4 fruit fly cellular contexts compared by ENCODE assay signal in genomic region chr3R:27556466-27556865, dm6.
TF ChIP-seq lines count a peak whose summit lies in the region.

No protein-coding gene starts in this region.

- no peak for TF ChIP-seq CTCF in whole organism, embryonic (GFP tag; optimal IDR thresholded peaks at IDR 0.05; lab: Kevin White, UChicago)

TF ChIP-seq in whole organism, embryonic, 481 proteins besides CTCF, POLR2A, EP300 and RAD21 (continues in another document):
- TF ChIP-seq aop (GFP tag; IDR thresholded peaks at IDR 0.05; lab: Robert Waterston, UW) (no peak), CG13624 (GFP tag; optimal IDR thresholded peaks at IDR 0.05; lab: Kevin White, UChicago) (no peak), ci (GFP tag; IDR thresholded peaks at IDR 0.05; lab: Robert Waterston, UW) (0 out of 3 replicates have a peak, but pooled peaks have one; percentile 18), fd3F (GFP tag; optimal IDR thresholded peaks at IDR 0.05; lab: Kevin White, UChicago) (no peak), CG8924 (tag; optimal IDR thresholded peaks at IDR 0.05; lab: Kevin White, UChicago) (no peak), NC2β (GFP tag; optimal IDR thresholded peaks at IDR 0.05; lab: Kevin White, UChicago) (no peak), Rfx (GFP tag; IDR thresholded peaks at IDR 0.05; lab: Robert Waterston, UW) (no peak), CG9817 (tag; optimal IDR thresholded peaks at IDR 0.05; lab: Kevin White, UChicago) (no peak), gcm (GFP tag; optimal IDR thresholded peaks at IDR 0.05; lab: Kevin White, UChicago) (peak; percentile 69), CG7556 (GFP tag; optimal IDR thresholded peaks at IDR 0.05; lab: Kevin White, UChicago) (no peak), lola (GFP tag; optimal IDR thresholded peaks at IDR 0.05; lab: Kevin White, UChicago) (no peak), CG13775 (GFP tag; optimal IDR thresholded peaks at IDR 0.05; lab: Kevin White, UChicago) (no peak), otp (GFP tag; IDR thresholded peaks at IDR 0.05; lab: Robert Waterston, UW) (0 out of 3 replicates have a peak, but pooled peaks have one; percentile 36), Optix (GFP tag; IDR thresholded peaks at IDR 0.05; lab: Robert Waterston, UW) (no peak), D19A (tag; optimal IDR thresholded peaks at IDR 0.05; lab: Kevin White, UChicago) (peak; percentile 62), Dref (GFP tag; IDR thresholded peaks at IDR 0.05; lab: Robert Waterston, UW) (no peak), Fer2 (tag; optimal IDR thresholded peaks at IDR 0.05; lab: Kevin White, UChicago) (no peak), H15 (GFP tag; IDR thresholded peaks at IDR 0.05; lab: Robert Waterston, UW) (no peak), CG10462 (GFP tag; optimal IDR thresholded peaks at IDR 0.05; lab: Kevin White, UChicago) (no peak), sens (GFP tag; lab: Kevin White, UChicago) (no peak), CG3847 (GFP tag; IDR thresholded peaks at IDR 0.05; lab: Robert Waterston, UW) (no peak), caup (GFP tag; optimal IDR thresholded peaks at IDR 0.05; lab: Kevin White, UChicago; ENCODE audit: severe bottlenecking) (no peak), CG2199 (GFP tag; IDR thresholded peaks at IDR 0.05; lab: Robert Waterston, UW) (0 out of 3 replicates have a peak, but pooled peaks have one; percentile 16)

TF ChIP-seq in whole organism, prepupa, 60 proteins besides CTCF, POLR2A, EP300 and RAD21:
- TF ChIP-seq CG7368 (GFP tag; optimal IDR thresholded peaks at IDR 0.05; lab: Kevin White, UChicago) (no peak), CG31627 (GFP tag; optimal IDR thresholded peaks at IDR 0.05; lab: Kevin White, UChicago) (no peak), fd85E (GFP tag; optimal IDR thresholded peaks at IDR 0.05; lab: Kevin White, UChicago) (no peak), Hr4 (GFP tag; optimal IDR thresholded peaks at IDR 0.05; lab: Kevin White, UChicago) (no peak), dac (GFP tag; optimal IDR thresholded peaks at IDR 0.05; lab: Kevin White, UChicago) (no peak), fkh (GFP tag; optimal IDR thresholded peaks at IDR 0.05; lab: Kevin White, UChicago) (no peak), svp (GFP tag; lab: Kevin White, UChicago) (peak; percentile 89)

TF ChIP-seq in whole organism, pupa, 21 proteins besides CTCF, POLR2A, EP300 and RAD21:
- no peak for TF ChIP-seq CG8301 (tag; optimal IDR thresholded peaks at IDR 0.05; lab: Kevin White, UChicago)
- TF ChIP-seq Pif1A (GFP tag; optimal IDR thresholded peaks at IDR 0.05; lab: Kevin White, UChicago), result no peak
- TF ChIP-seq CG4496 (GFP tag; IDR thresholded peaks at IDR 0.05; lab: Robert Waterston, UW), result no peak; the same call in 2 of the 3 replicates
- no peak for TF ChIP-seq fd96Ca (GFP tag; IDR thresholded peaks at IDR 0.05; lab: Robert Waterston, UW)
- TF ChIP-seq CG12605 (GFP tag; IDR thresholded peaks at IDR 0.05; lab: Robert Waterston, UW), result no peak
- TF ChIP-seq EcR (GFP tag; optimal IDR thresholded peaks at IDR 0.05; lab: Kevin White, UChicago), result peak; percentile 76

TF ChIP-seq in whole organism, wandering third instar larva, 38 proteins besides CTCF, POLR2A, EP300 and RAD21:
- no peak for TF ChIP-seq Rel (GFP tag; optimal IDR thresholded peaks at IDR 0.05; lab: Kevin White, UChicago)
- peak; percentile 84 for TF ChIP-seq Rel (tag; optimal IDR thresholded peaks at IDR 0.05; lab: Kevin White, UChicago)
- TF ChIP-seq pan (optimal IDR thresholded peaks at IDR 0.05; lab: Kevin White, UChicago), result no peak
- TF ChIP-seq Myc (optimal IDR thresholded peaks at IDR 0.05; lab: Kevin White, UChicago), result no peak
